Fruit fly (Drosophila melanogaster) whole organism, embryonic: Measurements from ENCODE around the gene PK1-R.

Source experiments
- Adf1 ChIP-seq: fragments of 200-800 bp; sonication (Bioruptor generic); IDR thresholded peaks from 2 replicates; pipeline ENCODE4 v1.3.6; 2022; ENCODE audit warnings: missing biosample characterization, missing genetic modification characterization
- CG10366 ChIP-seq: fragments of 200-800 bp; sonication (Bioruptor generic); IDR thresholded peaks from 2 replicates; pipeline ENCODE4 v1.3.6; 2022; ENCODE audit warnings: missing biosample characterization, missing genetic modification characterization
- CG10431 ChIP-seq: fragments of 200-800 bp; sonication (Bioruptor generic); optimal IDR thresholded peaks from 3 replicates; lab custom pipeline; 2018; ENCODE audit warnings: missing biosample characterization, mild to moderate bottlenecking, missing genetic modification characterization
- CG10543 ChIP-seq: fragments of 200-800 bp; sonication (Bioruptor generic); optimal IDR thresholded peaks from 3 replicates; lab custom pipeline; 2017; ENCODE audit warnings: missing biosample characterization, mild to moderate bottlenecking, missing genetic modification characterization, moderate library complexity
- CG12744 ChIP-seq: fragments of 200-800 bp; sonication (Bioruptor generic); optimal IDR thresholded peaks from 2 replicates; lab custom pipeline; 2016; ENCODE audit warnings: missing biosample characterization, missing genetic modification characterization
- CG13624 ChIP-seq: fragments of 200-800 bp; sonication (Bioruptor generic); optimal IDR thresholded peaks from 2 replicates; lab custom pipeline; 2016; ENCODE audit warnings: missing biosample characterization, missing genetic modification characterization
- CG14860 ChIP-seq: fragments of 200-800 bp; sonication (Bioruptor generic); IDR thresholded peaks from 3 replicates; pipeline ENCODE4 v1.3.6; 2022; ENCODE audit warnings: missing biosample characterization, missing genetic modification characterization; ENCODE audit not compliant: partially characterized antibody
- CG15073 ChIP-seq: fragments of 200-800 bp; sonication (Bioruptor generic); optimal IDR thresholded peaks from 2 replicates; lab custom pipeline; 2016; ENCODE audit warnings: missing biosample characterization, missing genetic modification characterization
- CG16779 ChIP-seq: fragments of 200-800 bp; sonication (Bioruptor generic); IDR thresholded peaks from 2 replicates; pipeline ENCODE4 v1.3.6; 2022; ENCODE audit warnings: missing biosample characterization, missing genetic modification characterization
- CG17328 ChIP-seq: fragments of 200-800 bp; sonication (Bioruptor generic); IDR thresholded peaks from 2 replicates; pipeline ENCODE4 v1.3.6; 2022; ENCODE audit warnings: missing biosample characterization, missing genetic modification characterization
- CG17568 ChIP-seq: fragments of 200-800 bp; sonication (Bioruptor generic); optimal IDR thresholded peaks from 2 replicates; lab custom pipeline; 2018; ENCODE audit warnings: missing biosample characterization, mild to moderate bottlenecking, missing genetic modification characterization, moderate library complexity
- CG18262 ChIP-seq: fragments of 200-800 bp; optimal IDR thresholded peaks from 3 replicates; lab custom pipeline; 2019; ENCODE audit warnings: missing biosample characterization, mild to moderate bottlenecking, missing genetic modification characterization, moderate library complexity
- CG1832 ChIP-seq: fragments of 200-800 bp; sonication (Bioruptor generic); optimal IDR thresholded peaks from 2 replicates; lab custom pipeline; 2017; ENCODE audit warnings: missing biosample characterization, mild to moderate bottlenecking, missing genetic modification characterization, inconsistent platforms
- CG2120 ChIP-seq: fragments of 200-800 bp; sonication (Bioruptor generic); optimal IDR thresholded peaks from 3 replicates; lab custom pipeline; 2016; ENCODE audit warnings: missing biosample characterization, missing genetic modification characterization
- CG2678 ChIP-seq: fragments of 200-800 bp; sonication (Bioruptor generic); optimal IDR thresholded peaks from 3 replicates; lab custom pipeline; 2019; ENCODE audit warnings: missing biosample characterization, mild to moderate bottlenecking, missing genetic modification characterization, moderate library complexity
- CG3163 ChIP-seq: fragments of 200-800 bp; sonication (Bioruptor generic); optimal IDR thresholded peaks from 3 replicates; lab custom pipeline; 2016; ENCODE audit warnings: missing biosample characterization, missing genetic modification characterization
- CG3407 ChIP-seq: fragments of 200-800 bp; sonication (Bioruptor generic); optimal IDR thresholded peaks from 2 replicates; lab custom pipeline; 2018; ENCODE audit warnings: missing biosample characterization, mild to moderate bottlenecking, missing genetic modification characterization
- CG34376 ChIP-seq: fragments of 200-800 bp; sonication (Bioruptor generic); optimal IDR thresholded peaks from 2 replicates; lab custom pipeline; 2018; ENCODE audit warnings: missing biosample characterization, mild to moderate bottlenecking, missing genetic modification characterization
- CG42726 ChIP-seq: fragments of 200-800 bp; sonication (Bioruptor generic); IDR thresholded peaks from 2 replicates; pipeline ENCODE4 v1.3.6; 2022; ENCODE audit warnings: missing biosample characterization, missing genetic modification characterization; ENCODE audit not compliant: partially characterized antibody
- CG4707 ChIP-seq: fragments of 200-800 bp; sonication (Bioruptor generic); optimal IDR thresholded peaks from 2 replicates; lab custom pipeline; 2018; ENCODE audit warnings: missing biosample characterization, mild to moderate bottlenecking, missing genetic modification characterization, moderate library complexity
- CG4730 ChIP-seq: fragments of 200-800 bp; sonication (Bioruptor generic); IDR thresholded peaks from 2 replicates; pipeline ENCODE4 v1.3.6; 2022; ENCODE audit warnings: missing biosample characterization, missing genetic modification characterization
- CG6689 ChIP-seq: fragments of 200-800 bp; sonication (Bioruptor generic); IDR thresholded peaks from 2 replicates; pipeline ENCODE4 v1.3.6; 2022; ENCODE audit warnings: missing biosample characterization, missing genetic modification characterization
- CG6765 ChIP-seq: fragments of 200-800 bp; sonication (Bioruptor generic); optimal IDR thresholded peaks from 3 replicates; lab custom pipeline; 2017; ENCODE audit warnings: missing biosample characterization, mild to moderate bottlenecking, missing genetic modification characterization
- CG8089 ChIP-seq: fragments of 200-800 bp; sonication (Bioruptor generic); optimal IDR thresholded peaks from 3 replicates; lab custom pipeline; 2016; ENCODE audit warnings: missing biosample characterization, missing genetic modification characterization
- CG9609 ChIP-seq: fragments of 200-800 bp; sonication (Bioruptor generic); optimal IDR thresholded peaks from 3 replicates; lab custom pipeline; 2016; ENCODE audit warnings: missing biosample characterization, missing genetic modification characterization
- Dad ChIP-seq: fragments of 200-800 bp; sonication (Bioruptor generic); optimal IDR thresholded peaks from 3 replicates; lab custom pipeline; 2016; ENCODE audit warnings: missing biosample characterization, missing genetic modification characterization
- Drgx ChIP-seq: fragments of 200-800 bp; sonication (Bioruptor generic); IDR thresholded peaks from 2 replicates; pipeline ENCODE4 v1.3.6; 2022; ENCODE audit warnings: missing biosample characterization, missing genetic modification characterization
- Elba2 ChIP-seq: fragments of 200-800 bp; sonication (Bioruptor generic); optimal IDR thresholded peaks from 3 replicates; lab custom pipeline; 2016; ENCODE audit warnings: missing biosample characterization, missing genetic modification characterization
- GATAe ChIP-seq: fragments of 200-800 bp; sonication (Bioruptor generic); conservative IDR thresholded peaks from 2 replicates; pipeline ENCODE4 v1.3.6; 2022; ENCODE audit warnings: missing biosample characterization, missing genetic modification characterization
- HHEX ChIP-seq: fragments of 200-800 bp; sonication (Bioruptor generic); optimal IDR thresholded peaks from 3 replicates; lab custom pipeline; 2017; ENCODE audit warnings: missing biosample characterization, mild to moderate bottlenecking, missing genetic modification characterization, missing genetic modification reagents
- Hey ChIP-seq: fragments of 200-800 bp; sonication (Bioruptor generic); optimal IDR thresholded peaks from 3 replicates; lab custom pipeline; 2018; ENCODE audit warnings: missing biosample characterization, mild to moderate bottlenecking, missing genetic modification characterization
- Hmr ChIP-seq: fragments of 200-800 bp; sonication (Bioruptor generic); optimal IDR thresholded peaks from 3 replicates; lab custom pipeline; 2017; ENCODE audit warnings: mild to moderate bottlenecking, missing biosample characterization, missing genetic modification reagents, missing genetic modification characterization
- MESR4 ChIP-seq: fragments of 200-800 bp; sonication (Bioruptor generic); optimal IDR thresholded peaks from 2 replicates; lab custom pipeline; 2018; ENCODE audit warnings: missing biosample characterization, mild to moderate bottlenecking, missing genetic modification characterization, moderate library complexity
- Med ChIP-seq: fragments of 200-800 bp; sonication (Bioruptor generic); peaks from one replicate; lab custom pipeline; 2016; ENCODE audit warnings: missing biosample characterization, missing genetic modification characterization, mild to moderate bottlenecking, inconsistent platforms, moderate library complexity
- NFAT ChIP-seq: fragments of 200-800 bp; sonication (Bioruptor generic); IDR thresholded peaks from 2 replicates; pipeline ENCODE4 v1.3.6; 2022; ENCODE audit warnings: missing biosample characterization, missing genetic modification characterization
- Neu2 ChIP-seq: fragments of 200-800 bp; sonication (Bioruptor generic); optimal IDR thresholded peaks from 3 replicates; lab custom pipeline; 2016; ENCODE audit warnings: missing biosample characterization, missing genetic modification characterization, borderline replicate concordance
- Optix ChIP-seq: fragments of 200-800 bp; sonication (Bioruptor generic); IDR thresholded peaks from 3 replicates; pipeline ENCODE4 v1.3.6; 2022; ENCODE audit warnings: missing biosample characterization, missing genetic modification characterization
- Rx ChIP-seq: fragments of 200-800 bp; sonication (Bioruptor generic); IDR thresholded peaks from 2 replicates; pipeline ENCODE4 v1.3.6; 2022; ENCODE audit warnings: missing biosample characterization, missing genetic modification characterization
- Sox100B ChIP-seq: fragments of 200-800 bp; sonication (Bioruptor generic); optimal IDR thresholded peaks from 3 replicates; lab custom pipeline; 2018; ENCODE audit warnings: missing biosample characterization, mild to moderate bottlenecking, missing genetic modification characterization
- cas ChIP-seq: fragments of 200-800 bp; sonication (Bioruptor generic); IDR thresholded peaks from 2 replicates; pipeline ENCODE4 v1.3.6; 2022; ENCODE audit warnings: missing biosample characterization, missing genetic modification characterization
- crol ChIP-seq: fragments of 200-800 bp; sonication (Bioruptor generic); IDR thresholded peaks from 2 replicates; pipeline ENCODE4 v1.3.6; 2022; ENCODE audit warnings: missing biosample characterization, missing genetic modification characterization
- da ChIP-seq: fragments of 200-800 bp; sonication (Bioruptor generic); optimal IDR thresholded peaks from 2 replicates; lab custom pipeline; 2016; ENCODE audit warnings: missing biosample characterization, missing genetic modification characterization
- fd102C ChIP-seq: fragments of 200-800 bp; sonication (Bioruptor generic); optimal IDR thresholded peaks from 2 replicates; lab custom pipeline; 2018; ENCODE audit warnings: missing biosample characterization, mild to moderate bottlenecking, missing genetic modification characterization, moderate library complexity
- ftz-f1 ChIP-seq: fragments of 200-800 bp; sonication (Bioruptor generic); optimal IDR thresholded peaks from 2 replicates; lab custom pipeline; 2016; ENCODE audit warnings: missing biosample characterization, missing genetic modification characterization
- jing ChIP-seq: fragments of 200-800 bp; sonication (Bioruptor generic); optimal IDR thresholded peaks from 2 replicates; lab custom pipeline; 2018; ENCODE audit warnings: missing biosample characterization, mild to moderate bottlenecking, missing genetic modification characterization
- lab ChIP-seq: fragments of 200-800 bp; sonication (Bioruptor generic); optimal IDR thresholded peaks from 3 replicates; lab custom pipeline; 2017; ENCODE audit warnings: missing biosample characterization, missing genetic modification characterization, mild to moderate bottlenecking, moderate library complexity, missing genetic modification reagents
- mirr ChIP-seq: fragments of 200-800 bp; sonication (Bioruptor generic); optimal IDR thresholded peaks from 3 replicates; lab custom pipeline; 2018; ENCODE audit warnings: missing biosample characterization, mild to moderate bottlenecking, missing genetic modification characterization
- pho ChIP-seq: fragments of 200-800 bp; sonication (Bioruptor generic); optimal IDR thresholded peaks from 2 replicates; lab custom pipeline; 2016; ENCODE audit warnings: missing biosample characterization, missing genetic modification characterization
- sim ChIP-seq: fragments of 200-800 bp; sonication (Bioruptor generic); IDR thresholded peaks from 2 replicates; pipeline ENCODE4 v1.3.6; 2022; ENCODE audit warnings: missing biosample characterization, missing genetic modification characterization
- slp2 ChIP-seq: fragments of 200-800 bp; sonication (Bioruptor generic); optimal IDR thresholded peaks from 2 replicates; lab custom pipeline; 2016; ENCODE audit warnings: missing biosample characterization, missing genetic modification characterization
- ssp ChIP-seq: fragments of 200-800 bp; sonication (Bioruptor generic); IDR thresholded peaks from 2 replicates; pipeline ENCODE4 v1.3.6; 2022; ENCODE audit warnings: missing biosample characterization, missing genetic modification characterization
- tll ChIP-seq, 2 experiments: fragments of 200-800 bp in 1 of 2; fragments of >200 bp in 1 of 2; sonication (Bioruptor generic) in 1 of 2; optimal IDR thresholded peaks; 2 replicates each; lab custom pipeline; 2017 to 2019; ENCODE audit warnings: missing biosample characterization in 2 of 2, missing genetic modification characterization in 2 of 2, mild to moderate bottlenecking in 1 of 2, moderate library complexity in 1 of 2

Gene PK1-R

dm6 chr3R:14055944-14056319, 47.0 kb downstream of the PK1-R start (continued):
- no peak for TF ChIP-seq CG13624 (GFP tag; lab: Kevin White, UChicago)
- no peak for TF ChIP-seq CG2678 (tag; lab: Kevin White, UChicago)
- no peak for TF ChIP-seq CG3407 (GFP tag; lab: Kevin White, UChicago)
- no peak for TF ChIP-seq Rx (GFP tag; lab: Robert Waterston, UW)
- TF ChIP-seq CG16779, result 0 out of 2 replicates have a peak, but pooled peaks have one; percentile 11
- no peak for TF ChIP-seq CG1832 (GFP tag; lab: Kevin White, UChicago)
- no peak for TF ChIP-seq CG17328 (GFP tag; lab: Robert Waterston, UW)
- TF ChIP-seq mirr (GFP tag; lab: Kevin White, UChicago), result peak; percentile 55
- no peak for TF ChIP-seq da (GFP tag; lab: Kevin White, UChicago)
- TF ChIP-seq CG42726 (GFP tag; lab: Robert Waterston, UW), result 0 out of 2 replicates have a peak, but pooled peaks have one; percentile 20
- TF ChIP-seq CG10431 (GFP tag; lab: Kevin White, UChicago), result no peak
- no peak for TF ChIP-seq CG12744 (GFP tag; lab: Kevin White, UChicago)
- no peak for TF ChIP-seq CG15073
- no peak for TF ChIP-seq CG6765 (GFP tag; lab: Kevin White, UChicago)
- TF ChIP-seq Hey, result no peak
- TF ChIP-seq CG2120 (GFP tag; lab: Kevin White, UChicago), result no peak
- no peak for TF ChIP-seq tll (GFP tag; optimal IDR thresholded peaks at IDR 0.05; lab: Kevin White, UChicago)
- no peak for TF ChIP-seq CG4707 (GFP tag; lab: Kevin White, UChicago)
- TF ChIP-seq Med (GFP tag; lab: Kevin White, UChicago), result no peak
- TF ChIP-seq Hmr (GFP tag; lab: Kevin White, UChicago), result no peak
- TF ChIP-seq CG10543 (GFP tag; lab: Kevin White, UChicago), result peak; percentile 73
- TF ChIP-seq lab (GFP tag; lab: Kevin White, UChicago), result no peak
- TF ChIP-seq Adf1 (GFP tag; lab: Robert Waterston, UW), result peak; percentile 52
- no peak for TF ChIP-seq sim (GFP tag; lab: Robert Waterston, UW)
- TF ChIP-seq CG6689 (GFP tag; lab: Robert Waterston, UW), result no peak
- TF ChIP-seq ftz-f1 (GFP tag; lab: Kevin White, UChicago), result no peak
- peak; percentile 94 for TF ChIP-seq GATAe (GFP tag; lab: Robert Waterston, UW)
- TF ChIP-seq HHEX (GFP tag; lab: Kevin White, UChicago), result no peak
- TF ChIP-seq slp2 (GFP tag; lab: Kevin White, UChicago), result no peak
- TF ChIP-seq jing (GFP tag; lab: Kevin White, UChicago), result no peak
- no peak for TF ChIP-seq fd102C
- TF ChIP-seq NFAT (GFP tag; lab: Robert Waterston, UW), result peak; percentile 58; the same call in 1 of the 2 replicates
- TF ChIP-seq ssp, result no peak
- TF ChIP-seq crol (GFP tag; lab: Robert Waterston, UW), result peak; percentile 99
- TF ChIP-seq CG18262 (tag; lab: Kevin White, UChicago), result no peak
- no peak for TF ChIP-seq CG9609 (GFP tag; lab: Kevin White, UChicago)
- TF ChIP-seq Optix (GFP tag; lab: Robert Waterston, UW), result no peak
- TF ChIP-seq CG10366 (GFP tag; lab: Robert Waterston, UW), result no peak
- no peak for TF ChIP-seq CG14860 (GFP tag; lab: Robert Waterston, UW)
- no peak for TF ChIP-seq Dad (GFP tag; lab: Kevin White, UChicago)
- TF ChIP-seq MESR4, result no peak
- no peak for TF ChIP-seq Sox100B
- TF ChIP-seq cas (GFP tag; lab: Robert Waterston, UW), result no peak
- no peak for TF ChIP-seq Neu2
- no peak for TF ChIP-seq CG4730 (GFP tag; lab: Robert Waterston, UW)
- peak; percentile 32 for TF ChIP-seq CG34376 (GFP tag; lab: Kevin White, UChicago)
- no peak for TF ChIP-seq pho
- TF ChIP-seq Drgx (GFP tag; lab: Robert Waterston, UW), result peak; percentile 33; the same call in 1 of the 2 replicates
- TF ChIP-seq CG3163 (GFP tag; lab: Kevin White, UChicago), result peak; percentile 54
- no peak for TF ChIP-seq CG17568 (GFP tag; lab: Kevin White, UChicago)
- TF ChIP-seq Elba2 (GFP tag; lab: Kevin White, UChicago), result no peak
- TF ChIP-seq CG8089, result no peak
